Fruit fly (Drosophila melanogaster) whole organism, prepupa: ENCODE results near the gene tty.

ENCODE experiments used
- Blimp-1 ChIP-seq: fragments of 200-800 bp; sonication (Bioruptor generic); optimal IDR thresholded peaks from 3 replicates; lab custom pipeline; 2017; ENCODE audit warnings: missing biosample characterization, missing genetic modification characterization, mild to moderate bottlenecking, moderate library complexity, missing genetic modification reagents
- CG10631 ChIP-seq: fragments of 200-800 bp; sonication (Bioruptor generic); optimal IDR thresholded peaks from 2 replicates; lab custom pipeline; 2016; ENCODE audit warnings: missing biosample characterization, missing genetic modification characterization
- CG10669 ChIP-seq: fragments of 200-800 bp; sonication (Bioruptor generic); optimal IDR thresholded peaks from 3 replicates; lab custom pipeline; 2018; ENCODE audit warnings: missing biosample characterization, mild to moderate bottlenecking, missing genetic modification characterization, moderate library complexity
- CG11294 ChIP-seq: fragments of 200-800 bp; sonication (Bioruptor generic); IDR thresholded peaks from 2 replicates; pipeline ENCODE4 v1.3.6; 2022; ENCODE audit warnings: missing biosample characterization, missing genetic modification characterization
- CG11762 ChIP-seq: fragments of 200-800 bp; sonication (Bioruptor generic); optimal IDR thresholded peaks from 3 replicates; lab custom pipeline; 2016; ENCODE audit warnings: missing biosample characterization, missing genetic modification characterization; ENCODE audit not compliant: insufficient read depth
- CG11902 ChIP-seq: fragments of 200-800 bp; sonication (Bioruptor generic); optimal IDR thresholded peaks from 3 replicates; lab custom pipeline; 2016; ENCODE audit warnings: missing biosample characterization, missing genetic modification characterization
- CG16779 ChIP-seq: fragments of 200-800 bp; sonication (Bioruptor generic); optimal IDR thresholded peaks from 3 replicates; lab custom pipeline; 2017; ENCODE audit warnings: missing biosample characterization, mild to moderate bottlenecking, missing genetic modification characterization
- CG31627 ChIP-seq: fragments of 200-800 bp; sonication (Bioruptor generic); optimal IDR thresholded peaks from 3 replicates; lab custom pipeline; 2016; ENCODE audit warnings: missing biosample characterization, missing genetic modification characterization
- CG32006 ChIP-seq: fragments of 200-800 bp; sonication (Bioruptor generic); optimal IDR thresholded peaks from 3 replicates; lab custom pipeline; 2017; ENCODE audit warnings: missing biosample characterization, mild to moderate bottlenecking, missing genetic modification characterization
- CG34406 ChIP-seq: fragments of 200-800 bp; sonication (Bioruptor generic); optimal IDR thresholded peaks from 3 replicates; lab custom pipeline; 2016; ENCODE audit warnings: missing biosample characterization, missing genetic modification characterization
- CG3919 ChIP-seq: fragments of 200-800 bp; sonication (Bioruptor generic); optimal IDR thresholded peaks from 3 replicates; lab custom pipeline; 2016; ENCODE audit warnings: missing biosample characterization, missing genetic modification characterization
- CG4318 ChIP-seq: fragments of 200-800 bp; sonication (Bioruptor generic); optimal IDR thresholded peaks from 3 replicates; lab custom pipeline; 2017; ENCODE audit warnings: missing biosample characterization, mild to moderate bottlenecking, missing genetic modification characterization
- CG6163 ChIP-seq: fragments of 200-800 bp; sonication (Bioruptor generic); IDR thresholded peaks from 3 replicates; pipeline ENCODE4 v1.3.6; 2022; ENCODE audit warnings: missing biosample characterization, missing genetic modification characterization
- CG6276 ChIP-seq: fragments of 200-800 bp; sonication (Bioruptor generic); optimal IDR thresholded peaks from 2 replicates; lab custom pipeline; 2017; ENCODE audit warnings: missing biosample characterization, mild to moderate bottlenecking, missing genetic modification characterization
- CG6808 ChIP-seq: fragments of 200-800 bp; sonication (Bioruptor generic); optimal IDR thresholded peaks from 3 replicates; lab custom pipeline; 2017; ENCODE audit warnings: missing biosample characterization, missing genetic modification characterization, mild to moderate bottlenecking, moderate library complexity, missing genetic modification reagents
- CG6854 ChIP-seq: fragments of 200-800 bp; sonication (Bioruptor generic); optimal IDR thresholded peaks from 2 replicates; lab custom pipeline; 2017; ENCODE audit warnings: missing biosample characterization, mild to moderate bottlenecking, missing genetic modification characterization
- CG7368 ChIP-seq: fragments of 200-800 bp; sonication (Bioruptor generic); optimal IDR thresholded peaks from 3 replicates; lab custom pipeline; 2016; ENCODE audit warnings: missing biosample characterization, missing genetic modification characterization
- CG8119 ChIP-seq: fragments of 200-800 bp; sonication (Bioruptor generic); IDR thresholded peaks from 3 replicates; pipeline ENCODE4 v1.3.6; 2022; ENCODE audit warnings: missing biosample characterization, missing genetic modification characterization
- CG8319 ChIP-seq: fragments of 200-800 bp; sonication (Bioruptor generic); optimal IDR thresholded peaks from 3 replicates; lab custom pipeline; 2016; ENCODE audit warnings: missing biosample characterization, missing genetic modification characterization
- CG9139 ChIP-seq: fragments of 200-800 bp; sonication (Bioruptor generic); optimal IDR thresholded peaks from 3 replicates; lab custom pipeline; 2017; ENCODE audit warnings: missing biosample characterization, mild to moderate bottlenecking, missing genetic modification characterization
- Eip75B ChIP-seq: fragments of 200-800 bp; sonication (Bioruptor generic); optimal IDR thresholded peaks from 3 replicates; lab custom pipeline; 2016; ENCODE audit warnings: missing biosample characterization, missing genetic modification characterization
- Eip78C ChIP-seq: fragments of 200-800 bp; sonication (Bioruptor generic); peaks from one replicate; lab custom pipeline; 2016; ENCODE audit warnings: missing biosample characterization, missing genetic modification characterization
- Eip93F ChIP-seq: fragments of 200-800 bp; sonication (Bioruptor generic); optimal IDR thresholded peaks from 2 replicates; lab custom pipeline; 2016; ENCODE audit warnings: missing biosample characterization, mild to moderate bottlenecking, missing genetic modification characterization
- Ets21C ChIP-seq: fragments of 200-800 bp; sonication (Bioruptor generic); optimal IDR thresholded peaks from 3 replicates; lab custom pipeline; 2016; ENCODE audit warnings: missing biosample characterization, missing genetic modification characterization
- Gug ChIP-seq: fragments of 200-800 bp; sonication (Bioruptor generic); IDR thresholded peaks from 2 replicates; pipeline ENCODE4 v1.3.6; 2022; ENCODE audit warnings: missing biosample characterization, missing genetic modification characterization
- Hr38 ChIP-seq: sonication (Bioruptor generic); optimal IDR thresholded peaks from 2 replicates; lab custom pipeline; 2016; ENCODE audit warnings: missing biosample characterization, missing genetic modification characterization
- Hr39 ChIP-seq: fragments of 200-800 bp; sonication (Bioruptor generic); optimal IDR thresholded peaks from 2 replicates; lab custom pipeline; 2016; ENCODE audit warnings: missing biosample characterization, missing genetic modification characterization
- Sox102F ChIP-seq: fragments of 200-800 bp; sonication (Bioruptor generic); optimal IDR thresholded peaks from 2 replicates; lab custom pipeline; 2016; ENCODE audit warnings: missing biosample characterization, mild to moderate bottlenecking, missing genetic modification characterization
- Sox14 ChIP-seq: fragments of 200-800 bp; sonication (Bioruptor generic); optimal IDR thresholded peaks from 3 replicates; lab custom pipeline; 2016; ENCODE audit warnings: missing biosample characterization, missing genetic modification characterization
- Sox15 ChIP-seq: fragments of 200-800 bp; sonication (Bioruptor generic); optimal IDR thresholded peaks from 3 replicates; lab custom pipeline; 2016; ENCODE audit warnings: missing biosample characterization, missing genetic modification characterization
- achi ChIP-seq: fragments of 200-800 bp; sonication (Bioruptor generic); optimal IDR thresholded peaks from 3 replicates; lab custom pipeline; 2016; ENCODE audit warnings: missing biosample characterization, missing genetic modification characterization
- acj6 ChIP-seq: fragments of 200-800 bp; sonication (Bioruptor generic); optimal IDR thresholded peaks from 3 replicates; lab custom pipeline; 2016; ENCODE audit warnings: missing biosample characterization, missing genetic modification characterization
- cyc ChIP-seq: fragments of 200-800 bp; sonication (Bioruptor generic); optimal IDR thresholded peaks from 3 replicates; lab custom pipeline; 2016; ENCODE audit warnings: missing biosample characterization, missing genetic modification characterization
- dac ChIP-seq: fragments of 200-800 bp; sonication (Bioruptor generic); optimal IDR thresholded peaks from 2 replicates; lab custom pipeline; 2017; ENCODE audit warnings: missing biosample characterization, mild to moderate bottlenecking, missing genetic modification characterization
- dsx ChIP-seq: fragments of 200-800 bp; optimal IDR thresholded peaks from 3 replicates; lab custom pipeline; 2019; ENCODE audit warnings: missing biosample characterization, mild to moderate bottlenecking, missing genetic modification characterization, moderate library complexity; ENCODE audit not compliant: poor library complexity, severe bottlenecking
- eg ChIP-seq: fragments of 200-800 bp; sonication (Bioruptor generic); IDR thresholded peaks from 3 replicates; pipeline ENCODE4 v1.3.6; 2022; ENCODE audit warnings: missing biosample characterization, missing genetic modification characterization
- esn ChIP-seq: fragments of 200-800 bp; sonication (Bioruptor generic); optimal IDR thresholded peaks from 2 replicates; lab custom pipeline; 2016; ENCODE audit warnings: missing biosample characterization, mild to moderate bottlenecking, missing genetic modification characterization, moderate library complexity
- fd59A ChIP-seq: fragments of 200-800 bp; sonication (Bioruptor generic); optimal IDR thresholded peaks from 2 replicates; lab custom pipeline; 2017; ENCODE audit warnings: missing biosample characterization, mild to moderate bottlenecking, missing genetic modification characterization, missing genetic modification reagents
- fd85E ChIP-seq: fragments of 200-800 bp; sonication (Bioruptor generic); optimal IDR thresholded peaks from 3 replicates; lab custom pipeline; 2016; ENCODE audit warnings: missing biosample characterization, missing genetic modification characterization
- lz ChIP-seq: fragments of 200-800 bp; sonication (Bioruptor generic); optimal IDR thresholded peaks from 3 replicates; lab custom pipeline; 2016; ENCODE audit warnings: missing biosample characterization, missing genetic modification characterization
- pdm3 ChIP-seq: fragments of 200-800 bp; sonication (Bioruptor generic); optimal IDR thresholded peaks from 3 replicates; lab custom pipeline; 2016; ENCODE audit warnings: missing biosample characterization, missing genetic modification characterization
- salr ChIP-seq, 2 experiments: fragments of 200-800 bp; sonication (Bioruptor generic); optimal IDR thresholded peaks; 3 replicates each; lab custom pipeline; 2016 to 2018; ENCODE audit warnings: missing biosample characterization in 2 of 2, missing genetic modification characterization in 2 of 2, mild to moderate bottlenecking in 1 of 2
- spab ChIP-seq: fragments of 200-800 bp; sonication (Bioruptor generic); optimal IDR thresholded peaks from 2 replicates; lab custom pipeline; 2017; ENCODE audit warnings: missing biosample characterization, mild to moderate bottlenecking, missing genetic modification characterization, missing genetic modification reagents
- ss ChIP-seq, 2 experiments: fragments of 200-800 bp; sonication (Bioruptor generic); optimal IDR thresholded peaks; 2 replicates in 1 of 2; 3 replicates in 1 of 2; lab custom pipeline; 2017 to 2018; ENCODE audit warnings: mild to moderate bottlenecking in 2 of 2, missing biosample characterization in 2 of 2, missing genetic modification characterization in 2 of 2, moderate library complexity in 1 of 2
- svp ChIP-seq: fragments of 200-800 bp; sonication (Bioruptor generic); peaks from one replicate; lab custom pipeline; 2016; ENCODE audit warnings: missing biosample characterization, missing genetic modification characterization
- topi ChIP-seq: fragments of 200-800 bp; sonication (Bioruptor generic); optimal IDR thresholded peaks from 3 replicates; lab custom pipeline; 2016; ENCODE audit warnings: missing biosample characterization, missing genetic modification characterization
- vri ChIP-seq: fragments of 200-800 bp; sonication (Bioruptor generic); optimal IDR thresholded peaks from 3 replicates; lab custom pipeline; 2016; ENCODE audit warnings: missing biosample characterization, mild to moderate bottlenecking, missing genetic modification characterization

tty gene

DNA sequence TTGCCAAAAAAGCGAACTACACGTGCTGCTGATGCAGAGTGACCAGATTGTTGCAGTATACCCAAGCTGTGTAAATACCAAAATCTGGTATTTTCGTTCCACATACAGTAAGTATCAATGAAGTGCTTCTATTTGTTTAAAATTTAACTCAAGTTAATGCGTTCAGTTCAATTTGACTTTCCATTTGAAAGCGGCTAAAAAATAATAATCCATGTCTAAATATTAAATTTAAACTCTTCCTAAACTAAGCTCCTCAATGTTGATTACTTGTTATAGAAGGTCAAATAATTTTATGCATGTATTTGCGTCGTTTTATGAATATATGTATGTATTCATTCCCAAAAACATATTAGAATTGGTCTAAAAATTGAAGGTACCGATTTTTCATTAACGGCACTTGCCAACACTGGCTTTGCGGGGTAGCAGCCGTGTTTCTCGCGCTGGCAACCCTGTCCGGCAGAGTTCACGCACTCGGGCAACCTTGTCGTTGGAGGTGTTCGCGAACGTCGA lies 10.4 kb upstream of the tty start, which contains the start of the genes peng and sol (continued):
- peak; percentile 19 for TF ChIP-seq CG7368 (GFP tag; lab: Kevin White, UChicago)
- peak; percentile 65 for TF ChIP-seq CG10669
- no peak for TF ChIP-seq salr (GFP tag; optimal IDR thresholded peaks at IDR 0.05; lab: Kevin White, UChicago)
- TF ChIP-seq Sox102F (GFP tag; lab: Kevin White, UChicago), result peak; percentile 72
- TF ChIP-seq cyc, result peak; percentile 75
- TF ChIP-seq CG6854 (GFP tag; lab: Kevin White, UChicago), result no peak
- peak; percentile 77 for TF ChIP-seq Eip75B
- peak; percentile 78 for TF ChIP-seq CG32006 (GFP tag; lab: Kevin White, UChicago)
- TF ChIP-seq CG8319 (GFP tag; lab: Kevin White, UChicago), result peak; percentile 51
- TF ChIP-seq CG11902 (GFP tag; lab: Kevin White, UChicago), result peak; percentile 49
- peak; percentile 86 for TF ChIP-seq pdm3 (GFP tag; lab: Kevin White, UChicago)
- peak; percentile 61 for TF ChIP-seq Sox15 (GFP tag; lab: Kevin White, UChicago)
- no peak for TF ChIP-seq vri (GFP tag; lab: Kevin White, UChicago)
- TF ChIP-seq CG6808, result peak; percentile 53
- TF ChIP-seq CG6276 (GFP tag; lab: Kevin White, UChicago), result no peak
- TF ChIP-seq CG11294 (GFP tag; lab: Robert Waterston, UW), result peak; percentile 23; the same call in 1 of the 2 replicates
- TF ChIP-seq CG4318, result no peak
- TF ChIP-seq Eip78C (GFP tag; lab: Kevin White, UChicago), result peak; percentile 93
- TF ChIP-seq CG3919 (GFP tag; lab: Kevin White, UChicago), result peak; percentile 72
- peak; percentile 71 for TF ChIP-seq acj6 (GFP tag; lab: Kevin White, UChicago)
- peak; percentile 75 for TF ChIP-seq Sox14 (GFP tag; lab: Kevin White, UChicago)
- TF ChIP-seq Blimp-1, result no peak
- peak; percentile 63 for TF ChIP-seq CG34406
- no peak for TF ChIP-seq Hr38 (GFP tag; lab: Kevin White, UChicago)
- peak; percentile 67 for TF ChIP-seq dsx (GFP tag; lab: Kevin White, UChicago)
- peak; percentile 66 for TF ChIP-seq CG11762 (GFP tag; lab: Kevin White, UChicago)
- TF ChIP-seq topi (GFP tag; lab: Kevin White, UChicago), result peak; percentile 79
- TF ChIP-seq dac (GFP tag; lab: Kevin White, UChicago), result peak; percentile 50
- TF ChIP-seq CG31627 (GFP tag; lab: Kevin White, UChicago), result peak; percentile 83
- no peak for TF ChIP-seq Eip93F (GFP tag; lab: Kevin White, UChicago)
- peak; percentile 52 for TF ChIP-seq fd59A (GFP tag; lab: Kevin White, UChicago)
- peak; percentile 87 for TF ChIP-seq Hr39 (GFP tag; lab: Kevin White, UChicago)

DNA sequence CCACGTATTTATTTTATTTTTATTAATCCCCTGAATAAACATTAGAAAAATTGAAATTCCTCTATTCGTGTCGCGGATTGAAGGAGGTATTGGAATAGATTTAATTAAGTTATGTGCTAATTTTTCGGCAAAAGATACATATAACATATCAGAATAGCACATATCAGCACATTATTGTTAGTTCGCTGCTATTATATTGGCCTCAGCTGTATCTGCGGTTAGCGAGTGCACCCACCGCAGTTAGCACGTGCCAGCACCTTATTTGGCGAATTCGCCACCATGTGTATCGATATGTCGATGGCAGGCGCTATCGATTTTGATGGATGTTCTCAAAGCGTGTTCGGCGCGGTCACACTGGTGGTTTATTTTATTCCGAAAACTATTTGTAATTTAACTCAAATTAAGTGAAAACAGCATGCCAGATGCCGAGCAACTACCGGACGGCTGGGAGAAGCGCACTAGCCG lies 5.6 kb upstream of the tty start, which contains the start of gene dod:
Gene dod, plus strand, starts transcription at position 323 of the 465 bp plus-strand sequence.
- peak; percentile 53 for TF ChIP-seq lz (GFP tag; lab: Kevin White, UChicago)
- TF ChIP-seq CG9139, result no peak
- no peak for TF ChIP-seq Ets21C
- TF ChIP-seq CG6163 (GFP tag; lab: Robert Waterston, UW), result peak; percentile 50; the same call in 1 of the 3 replicates
- TF ChIP-seq CG10669, result no peak
- TF ChIP-seq CG8119 (GFP tag; lab: Robert Waterston, UW), result peak; percentile 64; the same call in 2 of the 3 replicates
- TF ChIP-seq CG34406, result peak; percentile 42
- no peak for TF ChIP-seq CG8319 (GFP tag; lab: Kevin White, UChicago)
- TF ChIP-seq Sox102F (GFP tag; lab: Kevin White, UChicago), result no peak
- no peak for TF ChIP-seq CG6276 (GFP tag; lab: Kevin White, UChicago)
- TF ChIP-seq CG4318, result no peak
- no peak for TF ChIP-seq Blimp-1
- no peak for TF ChIP-seq spab
- TF ChIP-seq Gug (GFP tag; lab: Robert Waterston, UW), result peak; percentile 54
- TF ChIP-seq svp (GFP tag; lab: Kevin White, UChicago), result no peak
- peak; percentile 74; the same call in 2 of the 3 replicates for TF ChIP-seq eg (GFP tag; lab: Robert Waterston, UW)
- TF ChIP-seq Hr39 (GFP tag; lab: Kevin White, UChicago), result peak; percentile 53
- TF ChIP-seq pdm3 (GFP tag; lab: Kevin White, UChicago), result no peak
- TF ChIP-seq CG16779 (tag; lab: Kevin White, UChicago), result no peak
- TF ChIP-seq ss (GFP tag; optimal IDR thresholded peaks at IDR 0.05; lab: Kevin White, UChicago), result no peak
- no peak for TF ChIP-seq salr (GFP tag; optimal IDR thresholded peaks at IDR 0.05; lab: Kevin White, UChicago)
- peak; percentile 14 for TF ChIP-seq fd59A (GFP tag; lab: Kevin White, UChicago)
- TF ChIP-seq acj6 (GFP tag; lab: Kevin White, UChicago), result peak; percentile 47
- TF ChIP-seq esn, result peak; percentile 67
- no peak for TF ChIP-seq CG7368 (GFP tag; lab: Kevin White, UChicago)
- no peak for TF ChIP-seq CG10631
- peak; percentile 61 for TF ChIP-seq achi (GFP tag; lab: Kevin White, UChicago)
- TF ChIP-seq fd85E (GFP tag; lab: Kevin White, UChicago), result no peak
- no peak for TF ChIP-seq CG11762 (GFP tag; lab: Kevin White, UChicago)
- peak; percentile 31 for TF ChIP-seq dsx (GFP tag; lab: Kevin White, UChicago)
